Worm (Caenorhabditis elegans) whole organism, late embryonic: Measurements from ENCODE around the gene spe-18.

ENCODE experiments used
- F13H6.1 ChIP-seq: sonication (generic microtip); optimal IDR thresholded peaks from 2 replicates; lab custom pipeline; 2016; ENCODE audit warnings: missing genetic modification characterization, missing compliant biosample characterization
- ama-1 ChIP-seq: fragments of 150-350 bp; optimal IDR thresholded peaks from 2 replicates; lab custom pipeline; 2014
- ceh-45 ChIP-seq: fragments of 200-800 bp; sonication (Bioruptor generic); IDR thresholded peaks from 2 replicates; pipeline ENCODE4 v1.3.6; 2022; ENCODE audit warnings: missing genetic modification reagents, missing genetic modification characterization, missing compliant biosample characterization
- ceh-9 ChIP-seq: sonication (generic microtip); optimal IDR thresholded peaks from 2 replicates; lab custom pipeline; 2016; ENCODE audit warnings: mild to moderate bottlenecking, missing genetic modification characterization, inconsistent platforms, missing compliant biosample characterization
- eyg-1 ChIP-seq: sonication (generic microtip); optimal IDR thresholded peaks from 2 replicates; lab custom pipeline; 2016; ENCODE audit warnings: missing genotype, missing genetic modification characterization, missing compliant biosample characterization
- hlh-8 ChIP-seq: sonication (generic microtip); optimal IDR thresholded peaks from 2 replicates; lab custom pipeline; 2016; ENCODE audit warnings: missing genotype, missing genetic modification characterization, missing compliant biosample characterization
- nfya-1 ChIP-seq: sonication (generic microtip); optimal IDR thresholded peaks from 2 replicates; lab custom pipeline; 2017; ENCODE audit warnings: missing genetic modification characterization, mild to moderate bottlenecking, missing compliant biosample characterization, antibody characterized with exemption, moderate library complexity
- nhr-11 ChIP-seq: fragments of 150-350 bp; optimal IDR thresholded peaks from 2 replicates; lab custom pipeline; 2014; ENCODE audit warnings: missing biosample characterization, missing genetic modification characterization
- pha-4 ChIP-seq: fragments of 150-350 bp; optimal IDR thresholded peaks from 2 replicates; lab custom pipeline; 2018; ENCODE audit warnings: missing biosample characterization, missing genetic modification reagents, missing genetic modification characterization
- sox-4 ChIP-seq: sonication (generic microtip); optimal IDR thresholded peaks from 2 replicates; lab custom pipeline; 2017; ENCODE audit warnings: mild to moderate bottlenecking, missing genetic modification characterization, inconsistent platforms, missing compliant biosample characterization
- tbx-7 ChIP-seq: sonication (generic microtip); optimal IDR thresholded peaks from 2 replicates; lab custom pipeline; 2016; ENCODE audit warnings: missing genotype, missing genetic modification characterization, missing compliant biosample characterization
- unc-55 ChIP-seq: sonication (generic microtip); optimal IDR thresholded peaks from 2 replicates; lab custom pipeline; 2017; ENCODE audit warnings: missing biosample characterization, missing genetic modification reagents, missing genetic modification characterization

ce11 chrII:13130576-13130975 lies 22.6 kb downstream of the spe-18 start:
- TF ChIP-seq hlh-8: no peak
- no peak for TF ChIP-seq ceh-45
- no peak for TF ChIP-seq ceh-9
- TF ChIP-seq tbx-7 (tag; lab: Kevin White, UChicago): no peak
- TF ChIP-seq eyg-1 (tag; lab: Kevin White, UChicago): no peak
- no peak for TF ChIP-seq F13H6.1 (tag; lab: Kevin White, UChicago)
- TF ChIP-seq nfya-1 (tag; lab: Kevin White, UChicago): no peak
- no peak for TF ChIP-seq nhr-11
- TF ChIP-seq sox-4 (tag; lab: Kevin White, UChicago): no peak
- TF ChIP-seq unc-55 (GFP tag; lab: Kevin White, UChicago): no peak
- no peak for TF ChIP-seq pha-4
- TF ChIP-seq ama-1 (lab: Kevin White, UChicago): no peak
